Worm (Caenorhabditis elegans) whole organism, L1 larva: Measurements from ENCODE around the gene Y55F3AR.2.

Experiments used
- dsc-1 ChIP-seq: sonication (generic microtip); optimal IDR thresholded peaks from 2 replicates; lab custom pipeline; 2016; ENCODE audit warnings: mild to moderate bottlenecking, missing genetic modification characterization, missing compliant biosample characterization
- nhr-12 ChIP-seq: sonication (generic microtip); optimal IDR thresholded peaks from 2 replicates; lab custom pipeline; 2017; ENCODE audit warnings: missing biosample characterization, missing genetic modification characterization
- unc-130 ChIP-seq: fragments of 150-350 bp; optimal IDR thresholded peaks from 2 replicates; lab custom pipeline; 2017; ENCODE audit warnings: missing biosample characterization, missing genetic modification characterization, inconsistent platforms
- unc-30 ChIP-seq: sonication (generic microtip); optimal IDR thresholded peaks from 2 replicates; lab custom pipeline; 2017; ENCODE audit warnings: missing biosample characterization, missing genetic modification characterization

ce11 chrIV:1058504-1058903, 35.8 kb upstream of the Y55F3AR.2 start:
- no peak for TF ChIP-seq dsc-1
- no peak for TF ChIP-seq nhr-12 (tag; lab: Kevin White, UChicago)
- no peak for TF ChIP-seq unc-130 (tag; lab: Kevin White, UChicago)
- TF ChIP-seq unc-30 (tag; lab: Kevin White, UChicago): no peak
